Worm (Caenorhabditis elegans) whole organism, dauer: ENCODE data around the gene C05D12.5.
"Not testable (repeated sequence)": the region's sequence is repeated elsewhere in the genome, so short reads cannot be mapped to it uniquely, and the experiment has no call there.

ENCODE experiments used
- unc-62 ChIP-seq: sonication (generic microtip); optimal IDR thresholded peaks from 2 replicates; lab custom pipeline; 2017; ENCODE audit warnings: missing biosample characterization, missing genetic modification reagents, missing genetic modification characterization

The C05D12.5 gene

ce11 chrII:11438417-11438816, 4.4 kb downstream of the C05D12.5 start, which contains the start of gene vha-6:
Gene vha-6, minus strand, starts transcription at chrII:11438452.
- TF ChIP-seq unc-62 (GFP tag; lab: Kevin White, UChicago) = no peak

- no peak for TF ChIP-seq unc-62 (GFP tag; lab: Kevin White, UChicago)
Measured at ce11 chrII:11440265-11440664, 6.2 kb downstream of the C05D12.5 start, which contains the start of gene VW02B12L.2. Gene VW02B12L.2, minus strand, starts transcription at chrII:11440329.

- not testable (repeated sequence) for TF ChIP-seq unc-62 (GFP tag; lab: Kevin White, UChicago)
Measured at ce11 chrII:11442425-11442824, 8.4 kb downstream of the C05D12.5 start, which contains the start of gene ebp-2. Gene ebp-2, plus strand, starts transcription at chrII:11442725.

- no peak for TF ChIP-seq unc-62 (GFP tag; lab: Kevin White, UChicago)
Measured at ce11 chrII:11443128-11443527, 9.1 kb downstream of the C05D12.5 start.

- TF ChIP-seq unc-62 (GFP tag; lab: Kevin White, UChicago) = no peak
Measured at ce11 chrII:11443862-11444261, 9.8 kb downstream of the C05D12.5 start, which contains the start of gene adbp-1. Gene adbp-1, plus strand, starts transcription at chrII:11444162.

- TF ChIP-seq unc-62 (GFP tag; lab: Kevin White, UChicago) = no peak
Measured at ce11 chrII:11444973-11445372, 10.9 kb downstream of the C05D12.5 start, which contains the start of gene W02B12.13. Gene W02B12.13, plus strand, starts transcription at chrII:11445273.

- TF ChIP-seq unc-62 (GFP tag; lab: Kevin White, UChicago) = no peak
Measured at ce11 chrII:11448753-11449152, 14.7 kb downstream of the C05D12.5 start, which contains the start of gene W02B12.1. Gene W02B12.1, plus strand, starts transcription at chrII:11449021.

DNA sequence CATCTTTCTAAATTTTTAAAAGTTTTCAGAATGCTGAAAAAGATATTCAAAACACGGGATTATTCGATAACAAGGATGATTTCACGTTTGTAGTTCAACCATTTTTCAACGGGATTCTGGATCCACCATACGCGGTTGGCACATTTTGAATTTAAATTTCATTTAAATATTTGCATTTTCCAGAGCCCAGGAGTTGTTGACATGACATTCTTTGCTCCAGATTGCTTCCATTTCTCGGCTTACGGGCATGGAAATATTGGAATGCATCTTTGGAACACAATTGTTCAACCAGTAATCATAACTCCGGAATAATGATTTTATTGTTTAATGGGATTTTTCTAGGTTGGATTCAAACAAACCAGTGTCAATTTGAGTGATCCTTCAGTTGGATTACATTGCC, 16.8 kb downstream of the C05D12.5 start:
- TF ChIP-seq unc-62 (GFP tag; lab: Kevin White, UChicago) = no peak

DNA sequence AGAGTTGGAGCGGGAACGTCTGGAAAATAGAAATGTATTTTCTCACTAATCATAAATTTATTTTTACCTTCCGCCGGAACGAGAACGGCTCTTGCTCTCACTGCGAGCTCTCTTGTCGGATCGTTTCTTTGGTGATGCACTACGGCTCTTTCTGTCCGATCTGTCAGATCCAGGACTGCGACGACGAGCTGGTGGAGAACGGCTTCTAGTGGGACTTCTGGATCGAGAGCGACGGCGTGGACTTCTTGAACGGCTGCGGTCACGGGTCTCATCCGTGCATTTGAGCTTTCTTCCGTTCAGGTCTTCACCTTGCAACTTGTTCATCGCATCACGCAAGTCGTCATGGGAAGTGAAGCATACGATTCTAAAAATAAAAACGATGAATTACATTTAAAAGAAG, 17.7 kb downstream of the C05D12.5 start:
- no peak for TF ChIP-seq unc-62 (GFP tag; lab: Kevin White, UChicago)

DNA sequence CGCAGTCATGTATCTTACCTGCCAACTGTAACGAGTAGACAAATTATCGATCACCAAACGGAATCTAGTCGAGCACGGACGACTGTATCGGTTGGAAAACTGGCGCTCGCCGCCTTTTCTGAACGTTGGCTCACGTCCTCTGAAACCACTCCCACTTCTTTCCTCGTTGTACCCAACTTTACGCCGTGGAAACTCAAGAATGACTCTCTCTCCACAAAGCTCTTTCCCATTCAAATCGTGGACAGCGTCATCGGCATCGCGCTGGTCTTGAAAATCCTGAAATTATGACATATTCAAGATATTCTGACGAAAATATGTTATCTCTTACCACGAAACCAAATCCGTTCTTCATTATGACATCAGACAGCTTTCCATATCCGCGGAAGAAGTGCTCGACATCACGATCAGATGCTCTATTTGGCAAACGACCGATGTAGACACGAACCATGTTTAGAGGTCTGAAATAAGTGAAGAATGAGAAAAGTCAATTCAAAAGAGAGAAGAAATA, 18.5 kb downstream of the C05D12.5 start, which contains the start of gene rsp-2:
TSS of gene rsp-2 (minus strand) at position 458 of the 508 bp plus-strand sequence.
- no peak for TF ChIP-seq unc-62 (GFP tag; lab: Kevin White, UChicago)

DNA sequence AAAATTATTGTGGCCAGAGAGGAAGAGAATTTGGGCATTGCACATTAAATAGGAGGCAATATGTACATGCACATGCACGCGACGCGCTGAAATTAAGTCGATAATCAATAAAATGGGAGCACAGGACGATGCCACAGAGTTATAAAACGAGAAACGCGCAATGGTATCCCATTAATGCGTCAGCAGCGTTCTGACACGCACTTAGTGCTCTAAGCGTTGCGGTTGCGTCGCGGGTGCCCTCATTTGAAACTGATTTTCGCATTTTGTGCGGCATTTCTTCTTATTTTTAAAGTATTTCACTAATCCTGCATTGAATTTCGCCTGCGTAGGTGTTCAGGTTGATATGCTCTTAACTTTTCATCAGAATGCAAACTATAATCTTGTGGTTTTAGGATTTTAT, 19.0 kb downstream of the C05D12.5 start, which contains the start of gene rsp-1:
TSS of gene rsp-1 (plus strand) at position 338 of the 400 bp plus-strand sequence.
- no peak for TF ChIP-seq unc-62 (GFP tag; lab: Kevin White, UChicago)

ce11 chrII:11453639-11454038, 19.6 kb downstream of the C05D12.5 start:
- TF ChIP-seq unc-62 (GFP tag; lab: Kevin White, UChicago) = no peak

ce11 chrII:11455140-11455539, 21.1 kb downstream of the C05D12.5 start:
- TF ChIP-seq unc-62 (GFP tag; lab: Kevin White, UChicago) = no peak

DNA sequence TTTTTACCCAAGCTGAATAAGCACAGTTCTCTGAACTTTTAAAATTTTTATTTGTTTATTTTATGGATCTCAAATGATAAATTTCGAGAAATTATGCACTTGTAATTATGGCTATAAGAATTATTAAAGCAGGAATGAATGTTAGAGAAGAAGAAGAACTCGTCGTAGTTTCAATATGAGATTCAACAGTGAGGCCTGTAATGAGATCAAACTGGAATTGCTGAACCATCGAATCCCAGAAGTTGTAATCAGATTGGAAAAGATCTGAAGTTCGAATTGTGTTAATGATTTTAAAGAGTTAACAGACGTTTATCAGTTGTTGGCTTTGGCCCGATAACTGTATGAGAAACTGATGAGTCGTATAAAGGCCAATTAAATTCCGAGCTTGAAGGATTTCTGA, 21.7 kb downstream of the C05D12.5 start:
- TF ChIP-seq unc-62 (GFP tag; lab: Kevin White, UChicago) = no peak

ce11 chrII:11459883-11460282, 25.8 kb downstream of the C05D12.5 start:
- no peak for TF ChIP-seq unc-62 (GFP tag; lab: Kevin White, UChicago)

- no peak for TF ChIP-seq unc-62 (GFP tag; lab: Kevin White, UChicago)
Measured at ce11 chrII:11463899-11464298, 29.9 kb downstream of the C05D12.5 start.

- TF ChIP-seq unc-62 (GFP tag; lab: Kevin White, UChicago) = no peak
Measured at ce11 chrII:11464427-11464944, 30.4 kb downstream of the C05D12.5 start, which contains the start of the genes aars-1 and rga-1. Gene aars-1, minus strand, starts transcription at chrII:11464497. Gene rga-1, plus strand, starts transcription at chrII:11464894.
